Fruit fly (Drosophila melanogaster) Kc167 (cell line): ENCODE data around the gene Cand1.

ENCODE experiments used
- h ChIP-seq: fragments of >200 bp; optimal IDR thresholded peaks from 3 replicates; lab custom pipeline; 2018; ENCODE audit warnings: missing external identifiers
- psq ChIP-seq: fragments of >200 bp; optimal IDR thresholded peaks from 2 replicates; lab custom pipeline; 2017; ENCODE audit warnings: missing external identifiers

- TF ChIP-seq psq (lab: Kevin White, UChicago), result no peak
- TF ChIP-seq h (lab: Kevin White, UChicago), result no peak
Observed at dm6 chr2L:10351130-10351529, 11.4 kb downstream of the Cand1 start.
